Worm (Caenorhabditis elegans) whole organism, L3 larva: Measurements from ENCODE around the gene klp-19.

Source experiments
- aly-2 ChIP-seq: fragments of 150-350 bp; optimal IDR thresholded peaks from 2 replicates; lab custom pipeline; 2014; ENCODE audit warnings: missing biosample characterization, missing genetic modification characterization
- ceh-28 ChIP-seq: fragments of 150-350 bp; optimal IDR thresholded peaks from 2 replicates; lab custom pipeline; 2014; ENCODE audit warnings: missing biosample characterization, missing genetic modification reagents, missing genetic modification characterization
- ceh-82 ChIP-seq: fragments of 150-350 bp; optimal IDR thresholded peaks from 2 replicates; lab custom pipeline; 2014; ENCODE audit warnings: missing biosample characterization, missing genetic modification characterization
- hmg-11 ChIP-seq: sonication (generic microtip); optimal IDR thresholded peaks from 2 replicates; lab custom pipeline; 2016; ENCODE audit warnings: missing genetic modification characterization, missing compliant biosample characterization
- jun-1 ChIP-seq: fragments of 150-350 bp; optimal IDR thresholded peaks from 2 replicates; lab custom pipeline; 2014; ENCODE audit warnings: missing biosample characterization, missing genetic modification reagents, missing genetic modification characterization
- nfya-1 ChIP-seq: sonication (generic microtip); optimal IDR thresholded peaks from 2 replicates; lab custom pipeline; 2017; ENCODE audit warnings: missing genetic modification characterization, mild to moderate bottlenecking, missing compliant biosample characterization, antibody characterized with exemption, moderate library complexity; ENCODE audit not compliant: insufficient read depth
- nhr-11 ChIP-seq: fragments of 150-350 bp; optimal IDR thresholded peaks from 2 replicates; lab custom pipeline; 2014; ENCODE audit warnings: missing biosample characterization, missing genetic modification characterization
- nhr-23 ChIP-seq: fragments of 150-350 bp; optimal IDR thresholded peaks from 2 replicates; lab custom pipeline; 2014; ENCODE audit warnings: missing biosample characterization, missing genetic modification reagents, missing genetic modification characterization
- nhr-237 ChIP-seq: fragments of 150-350 bp; optimal IDR thresholded peaks from 2 replicates; lab custom pipeline; 2014; ENCODE audit warnings: missing biosample characterization, missing genetic modification characterization
- nhr-28 ChIP-seq: fragments of 150-350 bp; optimal IDR thresholded peaks from 2 replicates; lab custom pipeline; 2014; ENCODE audit warnings: missing biosample characterization, missing genetic modification characterization
- nhr-76 ChIP-seq: fragments of 150-350 bp; sonication (generic microtip); optimal IDR thresholded peaks from 5 replicates; lab custom pipeline; 2014; ENCODE audit warnings: missing biosample characterization, missing genetic modification characterization
- pha-4 ChIP-seq: fragments of 150-350 bp; optimal IDR thresholded peaks from 2 replicates; lab custom pipeline; 2014; ENCODE audit warnings: missing biosample characterization, missing genetic modification reagents, missing genetic modification characterization
- pqm-1 ChIP-seq: fragments of 150-350 bp; optimal IDR thresholded peaks from 2 replicates; lab custom pipeline; 2017; ENCODE audit warnings: missing biosample characterization, missing genetic modification characterization, inconsistent platforms
- tbx-2 ChIP-seq: sonication (generic microtip); optimal IDR thresholded peaks from 2 replicates; lab custom pipeline; 2016; ENCODE audit warnings: mild to moderate bottlenecking, missing genetic modification characterization, missing compliant biosample characterization

DNA sequence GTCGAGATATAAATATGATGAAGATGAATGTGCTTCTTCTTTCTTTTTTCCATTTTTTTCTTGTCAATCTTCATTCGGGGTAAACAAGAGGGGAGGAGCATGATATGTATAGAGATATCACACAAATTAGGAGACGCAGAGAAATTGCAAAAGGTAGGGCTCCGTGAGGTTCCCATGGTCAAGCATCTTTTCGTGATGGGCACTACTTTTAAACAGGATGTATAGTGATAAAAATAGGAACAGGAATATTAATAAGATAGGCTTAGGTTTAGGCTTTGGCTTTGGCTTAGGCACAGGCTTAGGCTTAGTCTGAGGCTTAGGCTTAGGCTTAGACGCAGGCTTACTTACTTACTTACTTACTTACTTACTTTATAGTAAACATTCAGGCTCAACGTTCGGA, 17.7 kb upstream of the klp-19 start, which contains the start of gene F53A2.1:
- TF ChIP-seq tbx-2 (no peak), nfya-1 (tag; lab: Kevin White, UChicago) (no peak), ceh-28 (no peak), nhr-23 (tag; lab: Kevin White, UChicago) (no peak), ceh-82 (no peak), nhr-11 (no peak), aly-2 (tag; lab: Kevin White, UChicago) (no peak), pha-4 (tag; lab: Kevin White, UChicago) (no peak), hmg-11 (tag; lab: Kevin White, UChicago) (no peak), nhr-237 (no peak), jun-1 (tag; lab: Kevin White, UChicago) (no peak), nhr-28 (no peak), nhr-76 (tag; lab: Kevin White, UChicago) (no peak), pqm-1 (tag; lab: Kevin White, UChicago) (no peak)
